Worm (Caenorhabditis elegans) whole organism, L4 larva: Measurements from ENCODE around the gene snt-2.

Experiments used
- ama-1 ChIP-seq: fragments of 150-350 bp; optimal IDR thresholded peaks from 2 replicates; lab custom pipeline; 2014; ENCODE audit warnings: inconsistent platforms, mixed read lengths
- ces-1 ChIP-seq: fragments of 150-350 bp; sonication (generic microtip); optimal IDR thresholded peaks from 4 replicates; lab custom pipeline; 2014; ENCODE audit warnings: missing biosample characterization, missing genetic modification reagents, missing genetic modification characterization
- mdt-29 ChIP-seq: fragments of 200-800 bp; sonication (Bioruptor generic); IDR thresholded peaks from 2 replicates; pipeline ENCODE4 v1.3.6; 2022; ENCODE audit warnings: missing genetic modification reagents, missing genetic modification characterization, missing compliant biosample characterization
- nhr-11 ChIP-seq: fragments of 150-350 bp; optimal IDR thresholded peaks from 2 replicates; lab custom pipeline; 2014; ENCODE audit warnings: missing biosample characterization, missing genetic modification characterization
- nhr-42 ChIP-seq: fragments of 200-800 bp; sonication (Bioruptor generic); IDR thresholded peaks from 2 replicates; pipeline ENCODE4 v1.3.6; 2022; ENCODE audit warnings: missing genetic modification characterization, missing compliant biosample characterization
- skn-1 ChIP-seq: fragments of 150-350 bp; optimal IDR thresholded peaks from 2 replicates; lab custom pipeline; 2014; ENCODE audit warnings: missing biosample characterization, missing genetic modification characterization
- tra-1 ChIP-seq: fragments of 200-800 bp; sonication (Bioruptor generic); IDR thresholded peaks from 2 replicates; pipeline ENCODE4 v1.3.6; 2022; ENCODE audit warnings: missing genetic modification reagents, missing genetic modification characterization, missing compliant biosample characterization
- unc-62 ChIP-seq, 3 experiments: fragments of 150-350 bp in 1 of 3; sonication (generic microtip); optimal IDR thresholded peaks in 2 of 3; peaks in 1 of 3; 1 replicate in 1 of 3; 2 replicates in 2 of 3; lab custom pipeline; 2014 to 2017; ENCODE audit warnings: missing biosample characterization in 3 of 3, missing genetic modification characterization in 3 of 3, missing genetic modification reagents in 3 of 3, missing genotype in 1 of 3

ce11 chrIII:833711-834442, 40.3 kb upstream of the snt-2 start:
- TF ChIP-seq ama-1 (lab: Kevin White, UChicago): peak; percentile 97
- TF ChIP-seq mdt-29 (GFP tag; lab: Robert Waterston, UW): 0 out of 2 replicates have a peak, but pooled peaks have one; percentile 50
- TF ChIP-seq nhr-42 (GFP tag; lab: Robert Waterston, UW): peak; percentile 82
- peak; percentile 77 for TF ChIP-seq tra-1 (GFP tag; lab: Robert Waterston, UW)
- no peak for TF ChIP-seq ces-1 (GFP tag; lab: Kevin White, UChicago)
- peak; percentile 96 for TF ChIP-seq nhr-11
- peak; percentile 25 to 100 for TF ChIP-seq unc-62 (GFP tag; optimal IDR thresholded peaks at IDR 0.05 in 1 of 2; lab: Kevin White, UChicago)
- no peak for TF ChIP-seq unc-62 (tag; optimal IDR thresholded peaks at IDR 0.05; lab: Kevin White, UChicago)
- TF ChIP-seq skn-1 (tag; lab: Kevin White, UChicago): no peak
